Fruit fly (Drosophila melanogaster) whole organism: ENCODE measurements around the gene CG7829.

Experiments used
- CG8478 ChIP-seq: fragments of >200 bp; optimal IDR thresholded peaks from 2 replicates; lab custom pipeline; 2018; ENCODE audit warnings: inconsistent platforms
- pan ChIP-seq: fragments of >200 bp; optimal IDR thresholded peaks from 2 replicates; lab custom pipeline; 2017
- usp ChIP-seq: fragments of >200 bp; optimal IDR thresholded peaks from 2 replicates; lab custom pipeline; 2017; ENCODE audit warnings: missing biosample characterization, missing genetic modification characterization, mixed read lengths

- no peak for TF ChIP-seq CG8478 (lab: Kevin White, UChicago)
- TF ChIP-seq pan (lab: Kevin White, UChicago) = no peak
- TF ChIP-seq usp (GFP tag; lab: Kevin White, UChicago) = no peak
Observed at dm6 chr3R:29866706-29867105, 49.1 kb upstream of the CG7829 start.
